Fruit fly (Drosophila melanogaster): ENCODE results near the gene Ugt302E1.

dm6 chr3R:11170146-11170545 lies 15.7 kb downstream of the Ugt302E1 start, which contains the start of gene Ugt35B1:
- no peak for TF ChIP-seq Opbp (GFP tag; IDR thresholded peaks at IDR 0.05; ENCODE audit: partially characterized antibody)
- TF ChIP-seq Sry-β (GFP tag; optimal IDR thresholded peaks at IDR 0.05): no peak
- no peak for TF ChIP-seq hbn (GFP tag; IDR thresholded peaks at IDR 0.05; ENCODE audit: partially characterized antibody)
- TF ChIP-seq Hey (tag; optimal IDR thresholded peaks at IDR 0.05): no peak
- TF ChIP-seq CG11504 (tag; optimal IDR thresholded peaks at IDR 0.05): no peak
- no peak for TF ChIP-seq CG32767 (GFP tag; IDR thresholded peaks at IDR 0.05)
- TF ChIP-seq hb (GFP tag; IDR thresholded peaks at IDR 0.05; ENCODE audit: partially characterized antibody): no peak
- TF ChIP-seq kay (GFP tag; optimal IDR thresholded peaks at IDR 0.05): no peak
- TF ChIP-seq CG12155 (GFP tag; optimal IDR thresholded peaks at IDR 0.05): no peak
- TF ChIP-seq CG12942 (GFP tag; optimal IDR thresholded peaks at IDR 0.05): no peak
- TF ChIP-seq her (GFP tag; optimal IDR thresholded peaks at IDR 0.05): no peak
- no peak for TF ChIP-seq CG6791 (GFP tag; IDR thresholded peaks at IDR 0.05; ENCODE audit: partially characterized antibody)
- TF ChIP-seq CG10431 (GFP tag; optimal IDR thresholded peaks at IDR 0.05): no peak
